Fruit fly (Drosophila melanogaster) whole organism, embryonic: Measurements from ENCODE around the gene CG12171.

Experiments used
- Adf1 ChIP-seq: fragments of 200-800 bp; sonication (Bioruptor generic); IDR thresholded peaks from 2 replicates; pipeline ENCODE4 v1.3.6; 2022; ENCODE audit warnings: missing biosample characterization, missing genetic modification characterization
- Bteb2 ChIP-seq: fragments of 200-800 bp; sonication (Bioruptor generic); optimal IDR thresholded peaks from 2 replicates; lab custom pipeline; 2016; ENCODE audit warnings: missing biosample characterization, missing genetic modification characterization
- C15 ChIP-seq: fragments of 200-800 bp; sonication (Bioruptor generic); IDR thresholded peaks from 3 replicates; pipeline ENCODE4 v1.3.6; 2022; ENCODE audit warnings: missing biosample characterization, missing genetic modification characterization
- CG10431 ChIP-seq: fragments of 200-800 bp; sonication (Bioruptor generic); optimal IDR thresholded peaks from 3 replicates; lab custom pipeline; 2018; ENCODE audit warnings: missing biosample characterization, mild to moderate bottlenecking, missing genetic modification characterization
- CG10979 ChIP-seq: fragments of 200-800 bp; sonication (Bioruptor generic); optimal IDR thresholded peaks from 2 replicates; lab custom pipeline; 2018; ENCODE audit warnings: missing biosample characterization, mild to moderate bottlenecking, missing genetic modification characterization, moderate library complexity
- CG11247 ChIP-seq: fragments of 200-800 bp; sonication (Bioruptor generic); IDR thresholded peaks from 2 replicates; pipeline ENCODE4 v1.3.6; 2022; ENCODE audit warnings: missing biosample characterization, missing genetic modification characterization
- CG11695 ChIP-seq: fragments of 200-800 bp; sonication (Bioruptor generic); IDR thresholded peaks from 3 replicates; pipeline ENCODE4 v1.3.6; 2022; ENCODE audit warnings: missing biosample characterization, missing genetic modification characterization
- CG11696 ChIP-seq: fragments of 200-800 bp; sonication (Bioruptor generic); IDR thresholded peaks from 2 replicates; pipeline ENCODE4 v1.3.6; 2022; ENCODE audit warnings: missing biosample characterization, missing genetic modification characterization
- CG12942 ChIP-seq: fragments of 200-800 bp; sonication (Bioruptor generic); optimal IDR thresholded peaks from 3 replicates; lab custom pipeline; 2016; ENCODE audit warnings: missing biosample characterization, missing genetic modification characterization
- CG13296 ChIP-seq: fragments of 200-800 bp; sonication (Bioruptor generic); optimal IDR thresholded peaks from 3 replicates; lab custom pipeline; 2018; ENCODE audit warnings: missing biosample characterization, mild to moderate bottlenecking, missing genetic modification characterization
- CG1647 ChIP-seq: fragments of 200-800 bp; sonication (Bioruptor generic); optimal IDR thresholded peaks from 3 replicates; lab custom pipeline; 2016; ENCODE audit warnings: missing biosample characterization, missing genetic modification characterization
- CG16815 ChIP-seq: fragments of 200-800 bp; sonication (Bioruptor generic); optimal IDR thresholded peaks from 3 replicates; lab custom pipeline; 2017; ENCODE audit warnings: missing biosample characterization, mild to moderate bottlenecking, missing genetic modification characterization
- CG17361 ChIP-seq: fragments of 200-800 bp; sonication (Bioruptor generic); IDR thresholded peaks from 3 replicates; pipeline ENCODE4 v1.3.6; 2022; ENCODE audit warnings: missing biosample characterization, missing genetic modification characterization
- CG17802 ChIP-seq: fragments of 200-800 bp; sonication (Bioruptor generic); optimal IDR thresholded peaks from 2 replicates; lab custom pipeline; 2018; ENCODE audit warnings: missing biosample characterization, mild to moderate bottlenecking, missing genetic modification characterization, moderate library complexity
- CG18011 ChIP-seq: fragments of 200-800 bp; sonication (Bioruptor generic); optimal IDR thresholded peaks from 2 replicates; lab custom pipeline; 2017; ENCODE audit warnings: missing biosample characterization, missing genetic modification characterization, mild to moderate bottlenecking, moderate library complexity, missing genotype
- CG18476 ChIP-seq: fragments of 200-800 bp; sonication (Bioruptor generic); optimal IDR thresholded peaks from 2 replicates; lab custom pipeline; 2016; ENCODE audit warnings: missing biosample characterization, mild to moderate bottlenecking, missing genetic modification characterization
- CG31365 ChIP-seq: fragments of 200-800 bp; sonication (Bioruptor generic); optimal IDR thresholded peaks from 2 replicates; lab custom pipeline; 2018; ENCODE audit warnings: missing biosample characterization, mild to moderate bottlenecking, missing genetic modification characterization
- CG33213 ChIP-seq: fragments of 200-800 bp; sonication (Bioruptor generic); optimal IDR thresholded peaks from 3 replicates; lab custom pipeline; 2016; ENCODE audit warnings: missing biosample characterization, missing genetic modification characterization
- CG3995 ChIP-seq: fragments of 200-800 bp; sonication (Bioruptor generic); optimal IDR thresholded peaks from 3 replicates; lab custom pipeline; 2016; ENCODE audit warnings: missing biosample characterization, missing genetic modification characterization
- CG4360 ChIP-seq: fragments of 200-800 bp; sonication (Bioruptor generic); IDR thresholded peaks from 2 replicates; pipeline ENCODE4 v1.3.6; 2022; ENCODE audit warnings: missing biosample characterization, missing genetic modification characterization
- CG8290 ChIP-seq, 3 experiments: fragments of 200-800 bp; sonication (Bioruptor generic); optimal IDR thresholded peaks; 2 replicates each; lab custom pipeline; 2016 to 2019; ENCODE audit warnings: missing biosample characterization in 3 of 3, missing genetic modification characterization in 3 of 3, mild to moderate bottlenecking in 2 of 3, moderate library complexity in 1 of 3
- CG9932 ChIP-seq: fragments of 200-800 bp; sonication (Bioruptor generic); IDR thresholded peaks from 2 replicates; pipeline ENCODE4 v1.3.6; 2022; ENCODE audit warnings: missing biosample characterization, missing genetic modification characterization
- Doc3 ChIP-seq: fragments of 200-800 bp; sonication (Bioruptor generic); IDR thresholded peaks from 3 replicates; pipeline ENCODE4 v1.3.6; 2022; ENCODE audit warnings: missing biosample characterization, missing genetic modification characterization; ENCODE audit not compliant: partially characterized antibody
- GATAe ChIP-seq: fragments of 200-800 bp; sonication (Bioruptor generic); conservative IDR thresholded peaks from 2 replicates; pipeline ENCODE4 v1.3.6; 2022; ENCODE audit warnings: missing biosample characterization, missing genetic modification characterization
- Gsc ChIP-seq: fragments of 200-800 bp; sonication (Bioruptor generic); IDR thresholded peaks from 2 replicates; pipeline ENCODE4 v1.3.6; 2022; ENCODE audit warnings: missing biosample characterization, missing genetic modification characterization
- H15 ChIP-seq: fragments of 200-800 bp; sonication (Bioruptor generic); IDR thresholded peaks from 3 replicates; pipeline ENCODE4 v1.3.6; 2022; ENCODE audit warnings: missing biosample characterization, missing genetic modification characterization
- HLHmδ ChIP-seq: fragments of 200-800 bp; sonication (Bioruptor generic); optimal IDR thresholded peaks from 2 replicates; lab custom pipeline; 2018; ENCODE audit warnings: missing biosample characterization, mild to moderate bottlenecking, missing genetic modification characterization, moderate library complexity
- Hmr ChIP-seq: fragments of 200-800 bp; sonication (Bioruptor generic); optimal IDR thresholded peaks from 3 replicates; lab custom pipeline; 2017; ENCODE audit warnings: mild to moderate bottlenecking, missing biosample characterization, missing genetic modification reagents, missing genetic modification characterization
- Hmx ChIP-seq: fragments of 200-800 bp; sonication (Bioruptor generic); optimal IDR thresholded peaks from 2 replicates; lab custom pipeline; 2016; ENCODE audit warnings: missing biosample characterization, missing genetic modification characterization
- Lhr ChIP-seq: fragments of 200-800 bp; sonication (Bioruptor generic); optimal IDR thresholded peaks from 3 replicates; lab custom pipeline; 2017; ENCODE audit warnings: mild to moderate bottlenecking, missing biosample characterization, missing genetic modification reagents, missing genetic modification characterization
- Lpt ChIP-seq: fragments of >200 bp; optimal IDR thresholded peaks from 2 replicates; lab custom pipeline; 2018; ENCODE audit warnings: missing biosample characterization, missing genetic modification characterization
- NK7.1 ChIP-seq: fragments of 200-800 bp; sonication (Bioruptor generic); optimal IDR thresholded peaks from 3 replicates; lab custom pipeline; 2016; ENCODE audit warnings: missing biosample characterization, missing genetic modification characterization
- abd-A ChIP-seq: fragments of 200-800 bp; sonication (Bioruptor generic); optimal IDR thresholded peaks from 3 replicates; lab custom pipeline; 2019; ENCODE audit warnings: missing biosample characterization, mild to moderate bottlenecking, missing genetic modification characterization, moderate library complexity
- amos ChIP-seq: fragments of 200-800 bp; sonication (Bioruptor generic); IDR thresholded peaks from 2 replicates; pipeline ENCODE4 v1.3.6; 2022; ENCODE audit warnings: missing biosample characterization, missing genetic modification characterization; ENCODE audit not compliant: partially characterized antibody
- ap ChIP-seq: fragments of 200-800 bp; sonication (Bioruptor generic); IDR thresholded peaks from 2 replicates; pipeline ENCODE4 v1.3.6; 2022; ENCODE audit warnings: missing biosample characterization, missing genetic modification characterization
- chinmo ChIP-seq: fragments of 200-800 bp; sonication (Bioruptor generic); IDR thresholded peaks from 4 replicates; pipeline ENCODE4 v1.3.6; 2022; ENCODE audit warnings: missing biosample characterization, missing genetic modification characterization; ENCODE audit not compliant: partially characterized antibody
- chn ChIP-seq: fragments of 200-800 bp; sonication (Bioruptor generic); optimal IDR thresholded peaks from 2 replicates; lab custom pipeline; 2016; ENCODE audit warnings: missing biosample characterization, missing genetic modification characterization
- dimm ChIP-seq: fragments of 200-800 bp; sonication (Bioruptor generic); IDR thresholded peaks from 2 replicates; pipeline ENCODE4 v1.3.6; 2022; ENCODE audit warnings: missing biosample characterization, missing genetic modification characterization
- dm ChIP-seq: fragments of 200-800 bp; sonication (Bioruptor generic); optimal IDR thresholded peaks from 3 replicates; lab custom pipeline; 2016; ENCODE audit warnings: missing biosample characterization, missing genetic modification characterization
- fd96Cb ChIP-seq: fragments of 200-800 bp; sonication (Bioruptor generic); optimal IDR thresholded peaks from 2 replicates; lab custom pipeline; 2018; ENCODE audit warnings: missing biosample characterization, mild to moderate bottlenecking, missing genetic modification characterization, moderate library complexity
- h ChIP-seq: fragments of >200 bp; optimal IDR thresholded peaks from 2 replicates; lab custom pipeline; 2017
- kay ChIP-seq: fragments of 200-800 bp; sonication (Bioruptor generic); optimal IDR thresholded peaks from 2 replicates; lab custom pipeline; 2016; ENCODE audit warnings: missing biosample characterization, missing genetic modification characterization
- seq ChIP-seq: fragments of 200-800 bp; sonication (Bioruptor generic); IDR thresholded peaks from 2 replicates; pipeline ENCODE4 v1.3.6; 2022; ENCODE audit warnings: missing biosample characterization, missing genetic modification characterization
- shn ChIP-seq: fragments of 200-800 bp; sonication (Bioruptor generic); optimal IDR thresholded peaks from 3 replicates; lab custom pipeline; 2016; ENCODE audit warnings: missing biosample characterization, missing genetic modification characterization
- sr ChIP-seq: fragments of 200-800 bp; sonication (Bioruptor generic); IDR thresholded peaks from 3 replicates; pipeline ENCODE4 v1.3.6; 2022; ENCODE audit warnings: missing biosample characterization, missing genetic modification characterization
- sug ChIP-seq: fragments of 200-800 bp; optimal IDR thresholded peaks from 2 replicates; lab custom pipeline; 2019; ENCODE audit warnings: missing biosample characterization, mild to moderate bottlenecking, missing genetic modification characterization, moderate library complexity
- trem ChIP-seq: fragments of 200-800 bp; optimal IDR thresholded peaks from 3 replicates; lab custom pipeline; 2019; ENCODE audit warnings: missing biosample characterization, mild to moderate bottlenecking, missing genetic modification characterization, moderate library complexity
- twi ChIP-seq: fragments of 200-800 bp; optimal IDR thresholded peaks from 2 replicates; lab custom pipeline; 2019; ENCODE audit warnings: missing biosample characterization, mild to moderate bottlenecking, missing genetic modification characterization, moderate library complexity
- tx ChIP-seq: fragments of 200-800 bp; sonication (Bioruptor generic); optimal IDR thresholded peaks from 2 replicates; lab custom pipeline; 2016; ENCODE audit warnings: missing biosample characterization, missing genetic modification characterization
- unpg ChIP-seq: fragments of 200-800 bp; sonication (Bioruptor generic); optimal IDR thresholded peaks from 3 replicates; lab custom pipeline; 2018; ENCODE audit warnings: missing biosample characterization, mild to moderate bottlenecking, missing genetic modification characterization, moderate library complexity

CG12171 gene

dm6 chr3R:5636519-5637430, 3.3 kb downstream of the CG12171 start, which contains the start of the genes CG31548 and CG12170 (continued):
- no peak for TF ChIP-seq CG8290 (GFP tag; optimal IDR thresholded peaks at IDR 0.05; lab: Kevin White, UChicago)
- no peak for TF ChIP-seq CG8290 (tag; optimal IDR thresholded peaks at IDR 0.05; lab: Kevin White, UChicago)
- TF ChIP-seq ap (GFP tag; lab: Robert Waterston, UW) = peak; percentile 29; the same call in 1 of the 2 replicates
- no peak for TF ChIP-seq chinmo (GFP tag; lab: Robert Waterston, UW)
- TF ChIP-seq NK7.1 (GFP tag; lab: Kevin White, UChicago) = no peak
- no peak for TF ChIP-seq CG11247
- TF ChIP-seq Doc3 (GFP tag; lab: Robert Waterston, UW) = no peak
- no peak for TF ChIP-seq Adf1
- no peak for TF ChIP-seq C15 (GFP tag; lab: Robert Waterston, UW)
- TF ChIP-seq Gsc (GFP tag; lab: Robert Waterston, UW) = no peak
- peak; percentile 54 for TF ChIP-seq CG12942 (GFP tag; lab: Kevin White, UChicago)
- TF ChIP-seq CG17361 (GFP tag; lab: Robert Waterston, UW) = peak; percentile 65; the same call in 2 of the 3 replicates
- TF ChIP-seq Hmx (GFP tag; lab: Kevin White, UChicago) = no peak
- no peak for TF ChIP-seq CG33213 (GFP tag; lab: Kevin White, UChicago)
- TF ChIP-seq sug = no peak
- peak; percentile 66 for TF ChIP-seq CG11695 (GFP tag; lab: Robert Waterston, UW)
- TF ChIP-seq chn (GFP tag; lab: Kevin White, UChicago) = peak; percentile 28
- peak; percentile 36 for TF ChIP-seq CG18011
- no peak for TF ChIP-seq CG17802 (tag; lab: Kevin White, UChicago)
- TF ChIP-seq CG11696 (GFP tag; lab: Robert Waterston, UW) = no peak
- TF ChIP-seq trem (tag; lab: Kevin White, UChicago) = peak; percentile 57
- TF ChIP-seq H15 (GFP tag; lab: Robert Waterston, UW) = no peak
- TF ChIP-seq CG16815 (GFP tag; lab: Kevin White, UChicago) = no peak
- TF ChIP-seq CG4360 (GFP tag; lab: Robert Waterston, UW) = no peak
- TF ChIP-seq abd-A = no peak
- TF ChIP-seq twi = no peak
- peak; percentile 35 for TF ChIP-seq fd96Cb
- TF ChIP-seq sr (GFP tag; lab: Robert Waterston, UW) = no peak
- TF ChIP-seq CG9932 = no peak
- TF ChIP-seq CG10431 (GFP tag; lab: Kevin White, UChicago) = peak; percentile 92
- no peak for TF ChIP-seq CG3995 (GFP tag; lab: Kevin White, UChicago)
- TF ChIP-seq CG13296 (GFP tag; lab: Kevin White, UChicago) = peak; percentile 42
- TF ChIP-seq seq = no peak
- TF ChIP-seq unpg (GFP tag; lab: Kevin White, UChicago) = peak; percentile 60
- no peak for TF ChIP-seq kay (GFP tag; lab: Kevin White, UChicago)
- TF ChIP-seq amos (GFP tag; lab: Robert Waterston, UW) = no peak
- no peak for TF ChIP-seq h (lab: Kevin White, UChicago)
- no peak for TF ChIP-seq tx (GFP tag; lab: Kevin White, UChicago)
- TF ChIP-seq dm (GFP tag; lab: Kevin White, UChicago) = no peak
- TF ChIP-seq CG31365 = no peak
- no peak for TF ChIP-seq HLHmδ (GFP tag; lab: Kevin White, UChicago)
- TF ChIP-seq CG18476 (GFP tag; lab: Kevin White, UChicago) = peak; percentile 34
- no peak for TF ChIP-seq shn (GFP tag; lab: Kevin White, UChicago)
- TF ChIP-seq CG1647 (GFP tag; lab: Kevin White, UChicago) = no peak
- no peak for TF ChIP-seq dimm (GFP tag; lab: Robert Waterston, UW)
- TF ChIP-seq Hmr (GFP tag; lab: Kevin White, UChicago) = no peak
- no peak for TF ChIP-seq Bteb2
- TF ChIP-seq GATAe (GFP tag; lab: Robert Waterston, UW) = no peak
- peak; percentile 19 for TF ChIP-seq Lhr (GFP tag; lab: Kevin White, UChicago)
- peak; percentile 57 for TF ChIP-seq CG10979 (tag; lab: Kevin White, UChicago)
- no peak for TF ChIP-seq Lpt (GFP tag; lab: Kevin White, UChicago)
